Worm (Caenorhabditis elegans): ENCODE data around the gene D1054.9.

DNA sequence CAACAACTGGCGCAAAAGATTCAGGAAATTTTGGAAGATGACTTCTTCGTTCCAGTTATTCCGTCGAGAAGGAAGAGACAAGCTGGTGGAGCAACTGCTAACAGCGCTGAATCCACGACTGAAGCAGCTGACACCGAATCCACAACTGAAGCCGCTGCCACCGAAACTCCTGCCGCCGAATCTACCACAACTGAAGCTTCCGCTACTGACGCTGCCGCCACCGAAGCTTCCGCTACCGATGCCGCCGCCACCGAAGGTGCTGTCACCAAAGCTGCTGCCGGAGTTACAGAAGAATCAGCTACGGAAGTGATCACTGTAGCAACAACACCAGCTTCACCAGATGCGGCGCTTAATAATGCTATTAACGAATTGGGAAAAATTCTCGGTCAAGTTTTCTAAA lies 3.6 kb upstream of the D1054.9 start:
- no peak for TF ChIP-seq mdl-1 (tag; optimal IDR thresholded peaks at IDR 0.05)
- no peak for TF ChIP-seq skn-1 (tag; optimal IDR thresholded peaks at IDR 0.05)
- TF ChIP-seq egl-27 (tag; optimal IDR thresholded peaks at IDR 0.05) = no peak
- no peak for TF ChIP-seq snpc-4 (tag; optimal IDR thresholded peaks at IDR 0.05)
- no peak for TF ChIP-seq tbx-2 (tag; optimal IDR thresholded peaks at IDR 0.05)
- TF ChIP-seq elt-1 (tag; optimal IDR thresholded peaks at IDR 0.05) = no peak
- TF ChIP-seq sea-2 (GFP tag; optimal IDR thresholded peaks at IDR 0.05) = no peak
- no peak for TF ChIP-seq nfya-1 (tag; optimal IDR thresholded peaks at IDR 0.05; ENCODE audit: insufficient read depth)
- no peak for TF ChIP-seq nhr-28 (tag; optimal IDR thresholded peaks at IDR 0.05)
- TF ChIP-seq zag-1 (tag; optimal IDR thresholded peaks at IDR 0.05) = no peak
- TF ChIP-seq nhr-77 (tag; optimal IDR thresholded peaks at IDR 0.05) = no peak
- TF ChIP-seq nhr-23 (tag; optimal IDR thresholded peaks at IDR 0.05) = no peak
- TF ChIP-seq ZK546.5 (tag; optimal IDR thresholded peaks at IDR 0.05) = no peak
- no peak for TF ChIP-seq ztf-11 (tag; optimal IDR thresholded peaks at IDR 0.05)
